Worm (Caenorhabditis elegans): ENCODE measurements around the gene T03F6.3.
A peak's percentile ranks its signal among the peaks of the same experiment; 100 is the strongest.

The T03F6.3 gene

ce11 chrIII:13389078-13389477 is at the start of gene T03F6.3:
T03F6.3 (plus strand) TSS chrIII:13389395.
- TF ChIP-seq ztf-11 (tag; optimal IDR thresholded peaks at IDR 0.05) = no peak
- TF ChIP-seq gmeb-1 (tag; optimal IDR thresholded peaks at IDR 0.05) = no peak
- TF ChIP-seq aly-2 (tag; optimal IDR thresholded peaks at IDR 0.05) = no peak
- no peak for TF ChIP-seq ZK546.5 (tag; optimal IDR thresholded peaks at IDR 0.05)
- TF ChIP-seq unc-62 (GFP tag; optimal IDR thresholded peaks at IDR 0.05) = no peak

ce11 chrIII:13339672-13340071 is 49.5 kb upstream of the T03F6.3 start, which contains the start of gene F53A2.3:
F53A2.3 (minus strand) TSS chrIII:13339772.
- no peak for TF ChIP-seq blmp-1 (tag; optimal IDR thresholded peaks at IDR 0.05; ENCODE audit: insufficient read depth)
- TF ChIP-seq ceh-16 (tag; optimal IDR thresholded peaks at IDR 0.05) = no peak
- TF ChIP-seq lin-39 (tag; optimal IDR thresholded peaks at IDR 0.05) = no peak
- no peak for TF ChIP-seq C34F6.9 (tag; optimal IDR thresholded peaks at IDR 0.05)
- no peak for TF ChIP-seq sem-4 (tag; optimal IDR thresholded peaks at IDR 0.05)
- TF ChIP-seq lin-13 (GFP tag; optimal IDR thresholded peaks at IDR 0.05) = no peak
- no peak for TF ChIP-seq zag-1 (tag; optimal IDR thresholded peaks at IDR 0.05)
- no peak for TF ChIP-seq lsy-2 (tag; optimal IDR thresholded peaks at IDR 0.05)
- TF ChIP-seq Y55F3AM.14 (GFP tag; optimal IDR thresholded peaks at IDR 0.05) = no peak
- no peak for TF ChIP-seq nhr-25 (tag; optimal IDR thresholded peaks at IDR 0.05)
- no peak for TF ChIP-seq nhr-11 (tag; optimal IDR thresholded peaks at IDR 0.05)
- no peak for TF ChIP-seq lin-11 (tag; optimal IDR thresholded peaks at IDR 0.05)
- no peak for TF ChIP-seq nhr-10 (tag; optimal IDR thresholded peaks at IDR 0.05)
- TF ChIP-seq ceh-82 (tag; optimal IDR thresholded peaks at IDR 0.05) = no peak
- no peak for TF ChIP-seq aly-2 (tag; optimal IDR thresholded peaks at IDR 0.05)
- TF ChIP-seq ZK546.5 (tag; optimal IDR thresholded peaks at IDR 0.05) = no peak
- TF ChIP-seq skn-1 (tag; optimal IDR thresholded peaks at IDR 0.05) = no peak
- TF ChIP-seq unc-39 (tag; optimal IDR thresholded peaks at IDR 0.05) = no peak
- TF ChIP-seq alr-1 (tag; optimal IDR thresholded peaks at IDR 0.05) = no peak

- peak in 1 of 2 experiments; percentile 72 for TF ChIP-seq lsy-2 (tag; optimal IDR thresholded peaks at IDR 0.05)
- TF ChIP-seq sem-4 (tag; optimal IDR thresholded peaks at IDR 0.05) = no peak
- no peak for TF ChIP-seq mab-5 (tag; optimal IDR thresholded peaks at IDR 0.05)
- TF ChIP-seq unc-62 (GFP tag; optimal IDR thresholded peaks at IDR 0.05) = no peak
- TF ChIP-seq lin-11 (tag; optimal IDR thresholded peaks at IDR 0.05) = no peak
- no peak for TF ChIP-seq ceh-82 (tag; optimal IDR thresholded peaks at IDR 0.05)
- no peak for TF ChIP-seq ztf-11 (tag; optimal IDR thresholded peaks at IDR 0.05)
- no peak for TF ChIP-seq blmp-1 (tag; optimal IDR thresholded peaks at IDR 0.05; ENCODE audit: insufficient read depth)
- TF ChIP-seq mdl-1 (tag; optimal IDR thresholded peaks at IDR 0.05) = no peak
- TF ChIP-seq F13H6.1 (tag; optimal IDR thresholded peaks at IDR 0.05) = no peak
- no peak for TF ChIP-seq skn-1 (tag; optimal IDR thresholded peaks at IDR 0.05)
- peak; percentile 46 for TF ChIP-seq unc-55 (GFP tag; optimal IDR thresholded peaks at IDR 0.05)
- no peak for TF ChIP-seq nhr-12 (tag; optimal IDR thresholded peaks at IDR 0.05)
- TF ChIP-seq zag-1 (tag; optimal IDR thresholded peaks at IDR 0.05) = no peak
- no peak for TF ChIP-seq nhr-77 (tag; optimal IDR thresholded peaks at IDR 0.05)
- no peak for TF ChIP-seq ZK546.5 (tag; optimal IDR thresholded peaks at IDR 0.05)
- peak; percentile 66 for TF ChIP-seq gmeb-1 (tag; optimal IDR thresholded peaks at IDR 0.05)
- TF ChIP-seq nhr-6 (tag; optimal IDR thresholded peaks at IDR 0.05) = no peak
- no peak for TF ChIP-seq elt-3 (tag; optimal IDR thresholded peaks at IDR 0.05)
- TF ChIP-seq lin-13 (GFP tag; optimal IDR thresholded peaks at IDR 0.05) = peak; percentile 68
- TF ChIP-seq ama-1 (optimal IDR thresholded peaks at IDR 0.05) = no peak
These were observed 48.5 kb upstream of the T03F6.3 start for ce11 chrIII:13340504-13341274.

ce11 chrIII:13341275-13341626 is 47.9 kb upstream of the T03F6.3 start, which contains the start of gene nud-1:
nud-1 (plus strand) TSS chrIII:13341527.
- TF ChIP-seq dmd-4 (tag; optimal IDR thresholded peaks at IDR 0.05) (no peak), nhr-12 (tag; optimal IDR thresholded peaks at IDR 0.05) (no peak), aly-2 (tag; optimal IDR thresholded peaks at IDR 0.05) (no peak), nhr-25 (tag; optimal IDR thresholded peaks at IDR 0.05) (no peak), ceh-16 (tag; optimal IDR thresholded peaks at IDR 0.05) (no peak), unc-55 (GFP tag; optimal IDR thresholded peaks at IDR 0.05) (no peak), fos-1 (tag; optimal IDR thresholded peaks at IDR 0.05) (no peak)
